Fruit fly (Drosophila melanogaster): ENCODE results near the gene Drgx.

Drgx gene

dm6 chr2L:3657349-3658142 lies 5.0 kb upstream of the Drgx start:
- no peak for TF ChIP-seq Pif1B (GFP tag; optimal IDR thresholded peaks at IDR 0.05)
- 0 out of 3 replicates have a peak, but pooled peaks have one; percentile 40 for TF ChIP-seq CG4496 (GFP tag; IDR thresholded peaks at IDR 0.05)
- 0 out of 2 replicates have a peak, but pooled peaks have one; percentile 53 for TF ChIP-seq Ets98B (GFP tag; IDR thresholded peaks at IDR 0.05)
- TF ChIP-seq CG14655 (GFP tag; optimal IDR thresholded peaks at IDR 0.05) = peak; percentile 51
- TF ChIP-seq Snoo (tag; optimal IDR thresholded peaks at IDR 0.05) = no peak
- no peak for TF ChIP-seq EcR (GFP tag; optimal IDR thresholded peaks at IDR 0.05)
- TF ChIP-seq CG8159 (tag; optimal IDR thresholded peaks at IDR 0.05) = peak; percentile 53
- TF ChIP-seq CG32121 (GFP tag; IDR thresholded peaks at IDR 0.05) = peak; percentile 36; the same call in 1 of the 2 replicates
- no peak for TF ChIP-seq fd96Ca (GFP tag; IDR thresholded peaks at IDR 0.05)
- peak; percentile 41 for TF ChIP-seq CG8301 (tag; optimal IDR thresholded peaks at IDR 0.05)
- no peak for TF ChIP-seq Pif1A (GFP tag; optimal IDR thresholded peaks at IDR 0.05)
- peak; percentile 43 for TF ChIP-seq D1 (tag; optimal IDR thresholded peaks at IDR 0.05)
- no peak for TF ChIP-seq CG13204 (GFP tag; optimal IDR thresholded peaks at IDR 0.05)
- TF ChIP-seq CG34367 (tag; optimal IDR thresholded peaks at IDR 0.05) = no peak
- TF ChIP-seq CG10348 (GFP tag; IDR thresholded peaks at IDR 0.05) = no peak
- no peak for TF ChIP-seq rn (GFP tag; IDR thresholded peaks at IDR 0.05)
- TF ChIP-seq CG12605 (GFP tag; IDR thresholded peaks at IDR 0.05) = no peak
- TF ChIP-seq CG17806 (tag; optimal IDR thresholded peaks at IDR 0.05) = peak; percentile 11
- TF ChIP-seq gl (tag; optimal IDR thresholded peaks at IDR 0.05) = no peak
- peak; percentile 43 for TF ChIP-seq CG15710 (tag; optimal IDR thresholded peaks at IDR 0.05)
- TF ChIP-seq CG9948 (tag; optimal IDR thresholded peaks at IDR 0.05) = peak; percentile 29

- TF ChIP-seq CG32121 (GFP tag; IDR thresholded peaks at IDR 0.05) (no peak), CG12605 (GFP tag; IDR thresholded peaks at IDR 0.05) (no peak), CG8301 (tag; optimal IDR thresholded peaks at IDR 0.05) (no peak), gl (tag; optimal IDR thresholded peaks at IDR 0.05) (no peak), rn (GFP tag; IDR thresholded peaks at IDR 0.05) (no peak), Pif1A (GFP tag; optimal IDR thresholded peaks at IDR 0.05) (no peak), CG13204 (GFP tag; optimal IDR thresholded peaks at IDR 0.05) (no peak), CG9948 (tag; optimal IDR thresholded peaks at IDR 0.05) (no peak), CG14655 (GFP tag; optimal IDR thresholded peaks at IDR 0.05) (no peak), CG34367 (tag; optimal IDR thresholded peaks at IDR 0.05) (no peak), fd96Ca (GFP tag; IDR thresholded peaks at IDR 0.05) (no peak), CG17806 (tag; optimal IDR thresholded peaks at IDR 0.05) (no peak), Snoo (tag; optimal IDR thresholded peaks at IDR 0.05) (no peak), CG15710 (tag; optimal IDR thresholded peaks at IDR 0.05) (no peak), EcR (GFP tag; optimal IDR thresholded peaks at IDR 0.05) (no peak), CG10348 (GFP tag; IDR thresholded peaks at IDR 0.05) (no peak), Pif1B (GFP tag; optimal IDR thresholded peaks at IDR 0.05) (no peak), CG8159 (tag; optimal IDR thresholded peaks at IDR 0.05) (no peak), CG4496 (GFP tag; IDR thresholded peaks at IDR 0.05) (no peak)
These were observed 5.9 kb downstream of the Drgx start, which contains the start of gene Sfp24Ba for dm6 chr2L:3668451-3668850. Gene Sfp24Ba (minus strand): TSS chr2L:3668551.

- TF ChIP-seq CG8301 (tag; optimal IDR thresholded peaks at IDR 0.05) = no peak
- no peak for TF ChIP-seq CG14655 (GFP tag; optimal IDR thresholded peaks at IDR 0.05)
- TF ChIP-seq fd96Ca (GFP tag; IDR thresholded peaks at IDR 0.05) = no peak
- TF ChIP-seq gl (tag; optimal IDR thresholded peaks at IDR 0.05) = no peak
- no peak for TF ChIP-seq rn (GFP tag; IDR thresholded peaks at IDR 0.05)
- TF ChIP-seq CG8159 (tag; optimal IDR thresholded peaks at IDR 0.05) = no peak
- TF ChIP-seq CG32121 (GFP tag; IDR thresholded peaks at IDR 0.05) = no peak
These were observed 6.5 kb downstream of the Drgx start, which contains the start of gene Sfp24Bd for dm6 chr2L:3669034-3669433. Gene Sfp24Bd (minus strand): TSS chr2L:3669134.

- no peak for TF ChIP-seq CG13204 (GFP tag; optimal IDR thresholded peaks at IDR 0.05)
- no peak for TF ChIP-seq gl (tag; optimal IDR thresholded peaks at IDR 0.05)
These were observed 7.1 kb downstream of the Drgx start, which contains the start of gene Sfp24Bb for dm6 chr2L:3669675-3670074. Gene Sfp24Bb (minus strand): TSS chr2L:3669775.

- no peak for TF ChIP-seq Pif1B (GFP tag; optimal IDR thresholded peaks at IDR 0.05)
- no peak for TF ChIP-seq CG12605 (GFP tag; IDR thresholded peaks at IDR 0.05)
- no peak for TF ChIP-seq CG9948 (tag; optimal IDR thresholded peaks at IDR 0.05)
- TF ChIP-seq gl (tag; optimal IDR thresholded peaks at IDR 0.05) = no peak
- TF ChIP-seq CG8301 (tag; optimal IDR thresholded peaks at IDR 0.05) = no peak
- TF ChIP-seq CG10348 (GFP tag; IDR thresholded peaks at IDR 0.05) = no peak
- TF ChIP-seq CG4496 (GFP tag; IDR thresholded peaks at IDR 0.05) = no peak
- no peak for TF ChIP-seq CG15710 (tag; optimal IDR thresholded peaks at IDR 0.05)
- no peak for TF ChIP-seq fd96Ca (GFP tag; IDR thresholded peaks at IDR 0.05)
- TF ChIP-seq CG34367 (tag; optimal IDR thresholded peaks at IDR 0.05) = no peak
These were observed 7.9 kb downstream of the Drgx start, which contains the start of gene Sfp24Bc for dm6 chr2L:3670481-3670880. Gene Sfp24Bc (minus strand): TSS chr2L:3670581.

dm6 chr2L:3675770-3676169 lies 13.2 kb downstream of the Drgx start:
- TF ChIP-seq Snoo (tag; optimal IDR thresholded peaks at IDR 0.05) (no peak), rn (GFP tag; IDR thresholded peaks at IDR 0.05) (no peak), CG4496 (GFP tag; IDR thresholded peaks at IDR 0.05) (no peak), Ets98B (GFP tag; IDR thresholded peaks at IDR 0.05) (no peak), Pif1A (GFP tag; optimal IDR thresholded peaks at IDR 0.05) (no peak), fd96Ca (GFP tag; IDR thresholded peaks at IDR 0.05) (no peak)

Measured in whole organism, pupa.